Fruit fly (Drosophila melanogaster): ENCODE measurements around the gene Kap-alpha1.
A peak's percentile ranks its signal among the peaks of the same experiment; 100 is the strongest.

Gene Kap-alpha1

DNA sequence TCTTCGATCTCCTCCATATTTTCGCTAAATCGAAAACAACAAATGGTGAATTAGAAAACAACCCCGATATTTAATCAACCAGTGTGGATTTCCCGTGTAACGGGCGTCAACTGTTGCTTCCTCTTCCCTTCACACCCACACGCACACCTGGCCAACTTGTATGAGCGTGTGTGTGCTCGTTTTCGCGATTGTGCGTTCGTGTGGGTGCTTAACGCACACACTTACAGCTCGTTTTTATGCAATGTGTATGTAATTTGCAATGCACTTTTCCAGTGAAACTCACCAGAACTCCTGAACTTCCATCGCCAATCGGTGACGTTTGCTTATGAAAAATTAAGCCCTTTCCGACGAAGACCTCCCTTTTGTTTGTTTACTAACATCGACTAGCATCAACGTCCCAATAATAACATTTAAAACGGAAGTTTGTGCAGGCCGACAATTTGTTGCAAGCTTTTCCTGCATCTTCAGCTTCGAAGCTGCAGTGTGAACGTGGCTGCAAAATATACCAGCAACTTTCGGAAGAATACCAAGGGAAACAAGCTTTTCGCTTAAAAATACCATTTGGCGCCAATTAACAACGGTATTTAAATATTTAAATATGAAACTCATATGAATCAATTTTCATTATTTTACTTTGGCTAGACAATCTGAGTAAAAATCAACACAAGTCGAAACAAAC, 8.6 kb downstream of the Kap-alpha1 start, which contains the start of gene cyc (continued):
- TF ChIP-seq chinmo (GFP tag; IDR thresholded peaks at IDR 0.05; ENCODE audit: partially characterized antibody) = peak; percentile 81; the same call in 1 of the 4 replicates
- no peak for TF ChIP-seq row (GFP tag; IDR thresholded peaks at IDR 0.05)
- peak; percentile 62 for TF ChIP-seq CG9797 (GFP tag; optimal IDR thresholded peaks at IDR 0.05)
- TF ChIP-seq Rx (GFP tag; IDR thresholded peaks at IDR 0.05) = no peak
- TF ChIP-seq CG17385 (GFP tag; optimal IDR thresholded peaks at IDR 0.05) = peak; percentile 68
- no peak for TF ChIP-seq grn (GFP tag; optimal IDR thresholded peaks at IDR 0.05)
- TF ChIP-seq cg (GFP tag; optimal IDR thresholded peaks at IDR 0.05) = peak; percentile 77
- peak in 1 of 2 experiments; percentile 41 for TF ChIP-seq Eip74EF (GFP tag; optimal IDR thresholded peaks at IDR 0.05)
- TF ChIP-seq sens (GFP tag) = peak; percentile 42
- 0 out of 3 replicates have a peak, but pooled peaks have one; percentile 14 for TF ChIP-seq dysf (GFP tag; IDR thresholded peaks at IDR 0.05)
- peak; percentile 84 for TF ChIP-seq CG15514 (GFP tag; optimal IDR thresholded peaks at IDR 0.05)
- peak; percentile 22 for TF ChIP-seq lbe (GFP tag; optimal IDR thresholded peaks at IDR 0.05)
- TF ChIP-seq slbo (GFP tag; IDR thresholded peaks at IDR 0.05) = peak; percentile 22; the same call in 1 of the 2 replicates
- peak in 1 of 2 experiments; percentile 22 for TF ChIP-seq bsh (GFP tag; optimal IDR thresholded peaks at IDR 0.05)
- TF ChIP-seq CG12659 (GFP tag; optimal IDR thresholded peaks at IDR 0.05) = peak; percentile 36

DNA sequence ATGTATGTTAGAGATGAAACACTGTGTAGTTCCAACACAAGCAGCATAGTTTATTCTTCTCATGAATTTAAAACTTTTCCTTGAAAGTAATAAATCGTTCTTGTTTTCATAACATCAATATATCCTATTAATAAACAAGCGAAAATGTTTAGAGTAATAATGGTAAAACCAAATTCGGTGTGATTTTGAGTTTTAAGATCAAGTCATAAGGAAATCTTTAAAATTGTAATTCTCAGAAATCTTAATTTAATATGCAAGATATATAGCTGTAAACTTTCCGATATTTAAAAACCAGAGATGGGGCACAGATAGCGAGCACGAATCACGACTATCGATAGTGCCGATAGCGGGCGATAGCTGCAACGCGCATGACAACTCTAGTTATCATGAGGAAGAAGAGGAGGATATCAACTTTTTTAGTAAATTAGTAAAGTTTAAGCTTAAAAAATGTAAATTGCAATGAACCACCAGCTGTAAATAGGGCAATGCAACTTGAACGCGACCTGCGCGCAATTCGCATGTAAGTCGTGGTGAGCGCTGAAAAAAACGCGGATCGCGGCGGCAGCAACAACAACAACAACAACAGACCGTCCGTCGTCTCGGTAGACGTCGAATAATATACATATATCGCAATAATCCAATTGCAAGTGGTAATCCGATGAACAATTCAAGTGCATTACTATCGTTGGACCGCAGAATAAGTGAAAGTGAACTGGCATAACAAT, 10.9 kb downstream of the Kap-alpha1 start, which contains the start of the genes Fibp and Deaf1:
Gene Fibp, minus strand, starts transcription at position 161 of the 725 bp plus-strand sequence.
Gene Deaf1, plus strand, starts transcription at position 368 of the 725 bp plus-strand sequence.
- TF ChIP-seq B-H1 (GFP tag; IDR thresholded peaks at IDR 0.05) (no peak; the same call in 1 of the 3 replicates), CG8944 (GFP tag; optimal IDR thresholded peaks at IDR 0.05) (peak; percentile 78), nmo (GFP tag; optimal IDR thresholded peaks at IDR 0.05) (peak; percentile 89), CG10979 (tag; optimal IDR thresholded peaks at IDR 0.05) (peak; percentile 54), CG34422 (GFP tag; IDR thresholded peaks at IDR 0.05) (peak; percentile 65; the same call in 2 of the 3 replicates), B-H2 (GFP tag; optimal IDR thresholded peaks at IDR 0.05) (peak; percentile 64), Blimp-1 (GFP tag; optimal IDR thresholded peaks at IDR 0.05) (peak; percentile 53), CG18764 (GFP tag; optimal IDR thresholded peaks at IDR 0.05) (peak; percentile 56), CG7928 (GFP tag; optimal IDR thresholded peaks at IDR 0.05) (peak; percentile 6), tin (GFP tag; optimal IDR thresholded peaks at IDR 0.05) (peak; percentile 71), CG8281 (tag; optimal IDR thresholded peaks at IDR 0.05) (peak; percentile 41), CG6689 (GFP tag; IDR thresholded peaks at IDR 0.05) (peak; percentile 55), Max (GFP tag; optimal IDR thresholded peaks at IDR 0.05) (peak; percentile 57), CG17568 (GFP tag; optimal IDR thresholded peaks at IDR 0.05) (no peak), Myb (GFP tag; optimal IDR thresholded peaks at IDR 0.05) (peak; percentile 62), CG17912 (GFP tag; optimal IDR thresholded peaks at IDR 0.05) (no peak), CG2678 (tag; optimal IDR thresholded peaks at IDR 0.05) (peak; percentile 80), zf30C (GFP tag; optimal IDR thresholded peaks at IDR 0.05) (no peak), Med (GFP tag) (peak; percentile 94), CG1647 (GFP tag; optimal IDR thresholded peaks at IDR 0.05) (peak; percentile 67), CG17802 (tag; optimal IDR thresholded peaks at IDR 0.05) (no peak), peb (GFP tag; IDR thresholded peaks at IDR 0.05) (no peak), Hr78 (GFP tag; optimal IDR thresholded peaks at IDR 0.05) (no peak), da (GFP tag; optimal IDR thresholded peaks at IDR 0.05) (peak; percentile 69), sd (tag; optimal IDR thresholded peaks at IDR 0.05) (peak; percentile 30), CG32532 (GFP tag; IDR thresholded peaks at IDR 0.05) (peak; percentile 82), eve (GFP tag; optimal IDR thresholded peaks at IDR 0.05) (no peak), CG4854 (GFP tag; optimal IDR thresholded peaks at IDR 0.05) (peak; percentile 64), CG4730 (GFP tag; IDR thresholded peaks at IDR 0.05) (0 out of 2 replicates have a peak, but pooled peaks have one; percentile 33), croc (GFP tag; conservative IDR thresholded peaks at IDR 0.05) (no peak; the same call in 2 of the 3 replicates), lov (optimal IDR thresholded peaks at IDR 0.05) (no peak), lov (GFP tag; IDR thresholded peaks at IDR 0.05) (0 out of 3 replicates have a peak, but pooled peaks have one; percentile 22)

Data from whole organism, embryonic.